Worm (Caenorhabditis elegans) whole organism, L4 larva: Measurements from ENCODE around the gene ZK370.6.

Experiments used
- D1046.2 ChIP-seq: fragments of 200-800 bp; sonication (Bioruptor generic); IDR thresholded peaks from 2 replicates; pipeline ENCODE4 v1.3.6; 2022; ENCODE audit warnings: missing genetic modification characterization, missing compliant biosample characterization
- F10B5.3 ChIP-seq: sonication (generic microtip); optimal IDR thresholded peaks from 2 replicates; lab custom pipeline; 2016; ENCODE audit warnings: mild to moderate bottlenecking, missing genetic modification characterization, missing compliant biosample characterization
- F44E2.7 ChIP-seq: fragments of 200-800 bp; sonication (Bioruptor generic); IDR thresholded peaks from 2 replicates; pipeline ENCODE4 v2.1.2; 2022; ENCODE audit warnings: missing genetic modification characterization, missing compliant biosample characterization
- ZK337.2 ChIP-seq: fragments of 200-800 bp; sonication (Bioruptor generic); IDR thresholded peaks from 2 replicates; pipeline ENCODE4 v1.3.6; 2022; ENCODE audit warnings: missing genetic modification reagents, missing genetic modification characterization, missing compliant biosample characterization
- ZK546.5 ChIP-seq, 2 experiments: sonication (generic microtip); optimal IDR thresholded peaks; 2 replicates each; lab custom pipeline; 2017; ENCODE audit warnings: missing biosample characterization in 2 of 2, missing genetic modification characterization in 2 of 2
- aly-2 ChIP-seq: sonication (generic microtip); optimal IDR thresholded peaks from 2 replicates; lab custom pipeline; 2018; ENCODE audit warnings: missing biosample characterization, missing genetic modification characterization
- ama-1 ChIP-seq: fragments of 150-350 bp; optimal IDR thresholded peaks from 2 replicates; lab custom pipeline; 2014; ENCODE audit warnings: inconsistent platforms, mixed read lengths
- arid-1 ChIP-seq: fragments of 200-800 bp; sonication (Bioruptor generic); conservative IDR thresholded peaks from 2 replicates; pipeline ENCODE4 v1.3.6; 2022; ENCODE audit warnings: missing genetic modification reagents, missing genetic modification characterization, missing compliant biosample characterization
- ceh-20 ChIP-seq: fragments of 200-800 bp; sonication (Bioruptor generic); IDR thresholded peaks from 2 replicates; pipeline ENCODE4 v1.3.6; 2022; ENCODE audit warnings: missing genetic modification reagents, missing genetic modification characterization, missing compliant biosample characterization
- ceh-28 ChIP-seq: fragments of 150-350 bp; optimal IDR thresholded peaks from 2 replicates; lab custom pipeline; 2014; ENCODE audit warnings: missing biosample characterization, missing genetic modification reagents, missing genetic modification characterization
- cey-2 ChIP-seq: sonication (generic microtip); optimal IDR thresholded peaks from 3 replicates; lab custom pipeline; 2017; ENCODE audit warnings: missing genetic modification characterization, mild to moderate bottlenecking, missing compliant biosample characterization, antibody characterized with exemption, borderline replicate concordance; ENCODE audit not compliant: insufficient read depth
- daf-16 ChIP-seq, 3 experiments: sonication (generic microtip); optimal IDR thresholded peaks; 2 replicates each; lab custom pipeline; 2016 to 2017; ENCODE audit warnings: missing genetic modification characterization in 3 of 3, missing genetic modification reagents in 3 of 3, mild to moderate bottlenecking in 2 of 3, missing compliant biosample characterization in 2 of 3, missing biosample characterization in 1 of 3, moderate library complexity in 1 of 3
- daf-19 ChIP-seq: fragments of 200-800 bp; sonication (Bioruptor generic); conservative IDR thresholded peaks from 2 replicates; pipeline ENCODE4 v1.3.6; 2022; ENCODE audit warnings: missing genetic modification characterization, missing compliant biosample characterization
- dmd-6 ChIP-seq: fragments of 200-800 bp; sonication (Bioruptor generic); IDR thresholded peaks from 2 replicates; pipeline ENCODE4 v1.3.6; 2022; ENCODE audit warnings: missing genetic modification reagents, missing genetic modification characterization, missing compliant biosample characterization
- dmd-8 ChIP-seq: fragments of 200-800 bp; sonication (Bioruptor generic); IDR thresholded peaks from 2 replicates; pipeline ENCODE4 v1.3.6; 2022; ENCODE audit warnings: missing genetic modification characterization, missing compliant biosample characterization
- dmd-9 ChIP-seq: fragments of 200-800 bp; sonication (Bioruptor generic); IDR thresholded peaks from 2 replicates; pipeline ENCODE4 v1.3.6; 2022; ENCODE audit warnings: missing genetic modification reagents, missing genetic modification characterization, missing compliant biosample characterization
- dpl-1 ChIP-seq: fragments of 150-350 bp; optimal IDR thresholded peaks from 2 replicates; lab custom pipeline; 2014; ENCODE audit warnings: missing biosample characterization, missing genetic modification reagents, missing genetic modification characterization
- duxl-1 ChIP-seq: sonication (generic microtip); optimal IDR thresholded peaks from 2 replicates; lab custom pipeline; 2016; ENCODE audit warnings: mild to moderate bottlenecking, missing genetic modification characterization, moderate library complexity, missing compliant biosample characterization; ENCODE audit not compliant: poor library complexity
- dve-1 ChIP-seq: sonication (generic microtip); optimal IDR thresholded peaks from 2 replicates; lab custom pipeline; 2017; ENCODE audit warnings: antibody characterized with exemption, mild to moderate bottlenecking, missing genetic modification characterization, missing compliant biosample characterization; ENCODE audit not compliant: insufficient read depth
- fos-1 ChIP-seq: fragments of 150-350 bp; optimal IDR thresholded peaks from 2 replicates; lab custom pipeline; 2014; ENCODE audit warnings: missing biosample characterization, missing genetic modification characterization
- hlh-11 ChIP-seq: fragments of 200-800 bp; sonication (Bioruptor generic); optimal IDR thresholded peaks from 2 replicates; lab custom pipeline; 2018; ENCODE audit warnings: mild to moderate bottlenecking, missing genetic modification characterization, missing compliant biosample characterization
- hlh-30 ChIP-seq: sonication (generic microtip); optimal IDR thresholded peaks from 2 replicates; lab custom pipeline; 2017; ENCODE audit warnings: antibody characterized with exemption, mild to moderate bottlenecking, missing genetic modification characterization, missing compliant biosample characterization; ENCODE audit not compliant: insufficient read depth
- jun-1 ChIP-seq: fragments of 150-350 bp; optimal IDR thresholded peaks from 2 replicates; lab custom pipeline; 2014; ENCODE audit warnings: missing biosample characterization, missing genetic modification reagents, missing genetic modification characterization
- lim-7 ChIP-seq: fragments of 200-800 bp; sonication (Bioruptor generic); IDR thresholded peaks from 2 replicates; pipeline ENCODE4 v1.3.6; 2022; ENCODE audit warnings: missing genetic modification characterization, missing compliant biosample characterization
- lin-1 ChIP-seq: fragments of 200-800 bp; sonication (Bioruptor generic); IDR thresholded peaks from 2 replicates; pipeline ENCODE4 v1.3.6; 2022; ENCODE audit warnings: missing genetic modification reagents, missing genetic modification characterization, missing compliant biosample characterization
- lin-13 ChIP-seq: fragments of 150-350 bp; optimal IDR thresholded peaks from 2 replicates; lab custom pipeline; 2014; ENCODE audit warnings: missing biosample characterization, missing genetic modification reagents, missing genetic modification characterization
- lin-15B ChIP-seq: fragments of 150-350 bp; sonication (generic microtip); optimal IDR thresholded peaks from 3 replicates; lab custom pipeline; 2014; ENCODE audit warnings: missing biosample characterization, missing genetic modification characterization
- lin-38 ChIP-seq: fragments of 200-800 bp; sonication (Bioruptor generic); IDR thresholded peaks from 2 replicates; pipeline ENCODE4 v1.3.6; 2022; ENCODE audit warnings: missing genetic modification reagents, missing genetic modification characterization, missing compliant biosample characterization
- mdl-1 ChIP-seq, 2 experiments: fragments of 150-350 bp in 1 of 2; sonication (generic microtip) in 1 of 2; optimal IDR thresholded peaks; 2 replicates each; lab custom pipeline; 2014 to 2017; ENCODE audit warnings: missing biosample characterization in 2 of 2, missing genetic modification characterization in 2 of 2
- mdt-29 ChIP-seq: fragments of 200-800 bp; sonication (Bioruptor generic); IDR thresholded peaks from 2 replicates; pipeline ENCODE4 v1.3.6; 2022; ENCODE audit warnings: missing genetic modification reagents, missing genetic modification characterization, missing compliant biosample characterization
- mes-2 ChIP-seq: sonication (generic microtip); optimal IDR thresholded peaks from 2 replicates; lab custom pipeline; 2016; ENCODE audit warnings: missing genotype, mild to moderate bottlenecking, missing genetic modification characterization, missing compliant biosample characterization; ENCODE audit not compliant: poor library complexity, severe bottlenecking
- mxl-3 ChIP-seq: fragments of 200-800 bp; sonication (Bioruptor generic); optimal IDR thresholded peaks from 2 replicates; lab custom pipeline; 2018; ENCODE audit warnings: mild to moderate bottlenecking, missing genetic modification characterization, missing compliant biosample characterization
- nhr-10 ChIP-seq: fragments of 150-350 bp; optimal IDR thresholded peaks from 2 replicates; lab custom pipeline; 2014; ENCODE audit warnings: missing biosample characterization, missing genetic modification characterization
- nhr-11 ChIP-seq: fragments of 150-350 bp; optimal IDR thresholded peaks from 2 replicates; lab custom pipeline; 2014; ENCODE audit warnings: missing biosample characterization, missing genetic modification characterization
- nhr-237 ChIP-seq: sonication (generic microtip); optimal IDR thresholded peaks from 2 replicates; lab custom pipeline; 2017; ENCODE audit warnings: missing biosample characterization, missing genetic modification characterization
- nhr-28 ChIP-seq: fragments of 150-350 bp; optimal IDR thresholded peaks from 2 replicates; lab custom pipeline; 2014; ENCODE audit warnings: missing biosample characterization, missing genetic modification characterization
- nhr-41 ChIP-seq: fragments of 200-800 bp; sonication (Bioruptor generic); IDR thresholded peaks from 2 replicates; pipeline ENCODE4 v1.3.6; 2022; ENCODE audit warnings: missing genetic modification reagents, missing genetic modification characterization, missing compliant biosample characterization
- nhr-42 ChIP-seq: fragments of 200-800 bp; sonication (Bioruptor generic); IDR thresholded peaks from 2 replicates; pipeline ENCODE4 v1.3.6; 2022; ENCODE audit warnings: missing genetic modification characterization, missing compliant biosample characterization
- nhr-48 ChIP-seq: sonication (generic microtip); optimal IDR thresholded peaks from 2 replicates; lab custom pipeline; 2016; ENCODE audit warnings: mild to moderate bottlenecking, missing genetic modification characterization, missing compliant biosample characterization
- nhr-76 ChIP-seq: fragments of 150-350 bp; optimal IDR thresholded peaks from 2 replicates; lab custom pipeline; 2014; ENCODE audit warnings: missing biosample characterization, missing genetic modification characterization
- pha-4 ChIP-seq, 2 experiments: fragments of 150-350 bp in 1 of 2; fragments of 200-800 bp in 1 of 2; sonication (Bioruptor generic) in 1 of 2; IDR thresholded peaks in 1 of 2; optimal IDR thresholded peaks in 1 of 2; 2 replicates each; pipeline versions ENCODE4 v1.3.6 to Lab custom; 2014 to 2022; ENCODE audit warnings: missing genetic modification characterization in 2 of 2, missing genetic modification reagents in 2 of 2, missing biosample characterization in 1 of 2, missing compliant biosample characterization in 1 of 2
- pqm-1 ChIP-seq: sonication (generic microtip); optimal IDR thresholded peaks from 2 replicates; lab custom pipeline; 2017; ENCODE audit warnings: missing biosample characterization, missing genetic modification characterization
- rbr-2 ChIP-seq: sonication (generic microtip); optimal IDR thresholded peaks from 2 replicates; lab custom pipeline; 2016; ENCODE audit warnings: missing genotype, missing genetic modification characterization, missing compliant biosample characterization
- skn-1 ChIP-seq: fragments of 150-350 bp; optimal IDR thresholded peaks from 2 replicates; lab custom pipeline; 2014; ENCODE audit warnings: missing biosample characterization, missing genetic modification characterization
- snpc-1.2 ChIP-seq: fragments of 200-800 bp; sonication (Bioruptor generic); IDR thresholded peaks from 2 replicates; pipeline ENCODE4 v1.3.6; 2022; ENCODE audit warnings: missing genetic modification reagents, missing genetic modification characterization, missing compliant biosample characterization
- spr-1 ChIP-seq: sonication (generic microtip); optimal IDR thresholded peaks from 2 replicates; lab custom pipeline; 2016; ENCODE audit warnings: mild to moderate bottlenecking, missing genetic modification characterization, missing compliant biosample characterization
- spr-3 ChIP-seq: fragments of 200-800 bp; sonication (Bioruptor generic); optimal IDR thresholded peaks from 2 replicates; lab custom pipeline; 2018; ENCODE audit warnings: mild to moderate bottlenecking, missing genetic modification characterization, missing compliant biosample characterization
- tag-97 ChIP-seq: fragments of 200-800 bp; sonication (Bioruptor generic); IDR thresholded peaks from 2 replicates; pipeline ENCODE4 v1.3.6; 2022; ENCODE audit warnings: missing genetic modification characterization, missing compliant biosample characterization
- unc-130 ChIP-seq: sonication (generic microtip); optimal IDR thresholded peaks from 2 replicates; lab custom pipeline; 2016; ENCODE audit warnings: missing genetic modification reagents, missing genetic modification characterization, missing compliant biosample characterization
- zag-1 ChIP-seq: fragments of 150-350 bp; optimal IDR thresholded peaks from 2 replicates; lab custom pipeline; 2014; ENCODE audit warnings: missing biosample characterization, missing genetic modification characterization
- zip-2 ChIP-seq: fragments of 150-350 bp; optimal IDR thresholded peaks from 2 replicates; lab custom pipeline; 2014; ENCODE audit warnings: missing biosample characterization, missing genetic modification characterization
- ztf-11 ChIP-seq: fragments of 150-350 bp; optimal IDR thresholded peaks from 2 replicates; lab custom pipeline; 2014; ENCODE audit warnings: missing biosample characterization, missing genetic modification characterization

ZK370.6 gene

DNA sequence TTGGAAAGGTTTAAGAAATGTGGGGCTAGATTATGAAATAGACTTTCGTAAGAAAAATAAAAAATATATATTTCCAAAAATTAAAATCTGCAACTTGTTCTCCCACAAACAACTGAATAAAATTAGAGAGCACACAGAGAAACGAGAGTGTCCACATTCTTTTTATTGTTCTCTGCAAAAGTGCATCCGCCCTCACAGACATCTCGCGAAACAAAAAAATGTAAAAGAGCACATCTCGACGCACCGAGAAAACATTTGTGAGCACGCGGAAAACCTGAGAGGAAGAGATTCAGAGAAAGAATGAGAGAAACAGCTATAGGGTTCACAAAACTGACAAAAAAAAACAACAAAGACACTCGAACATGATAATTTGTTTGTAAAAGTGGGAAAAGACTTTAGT lies 38.4 kb upstream of the ZK370.6 start (continued):
- TF ChIP-seq ceh-20 (no peak), F10B5.3 (tag; lab: Kevin White, UChicago) (no peak), lim-7 (GFP tag; lab: Robert Waterston, UW) (no peak), unc-130 (GFP tag; lab: Kevin White, UChicago) (no peak), hlh-11 (peak; percentile 2), arid-1 (no peak), nhr-10 (tag; lab: Kevin White, UChicago) (no peak), ztf-11 (tag; lab: Kevin White, UChicago) (no peak), lin-15B (tag; lab: Kevin White, UChicago) (no peak), zip-2 (tag; lab: Kevin White, UChicago) (no peak), zag-1 (tag; lab: Kevin White, UChicago) (no peak), dmd-6 (0 out of 2 replicates have a peak, but pooled peaks have one; percentile 20), F44E2.7 (no peak), ceh-28 (no peak), nhr-42 (no peak), lin-1 (no peak), duxl-1 (no peak), nhr-41 (GFP tag; lab: Robert Waterston, UW) (no peak), nhr-11 (tag; lab: Kevin White, UChicago) (peak; percentile 4), ZK337.2 (no peak), ZK546.5 (tag; optimal IDR thresholded peaks at IDR 0.05; lab: Kevin White, UChicago) (no peak), dve-1 (tag; lab: Kevin White, UChicago) (no peak), pha-4 (GFP tag; IDR thresholded peaks at IDR 0.05; lab: Robert Waterston, UW) (no peak), pha-4 (tag; optimal IDR thresholded peaks at IDR 0.05; lab: Kevin White, UChicago) (no peak), mes-2 (tag; lab: Kevin White, UChicago) (no peak), jun-1 (tag; lab: Kevin White, UChicago) (no peak), pqm-1 (tag; lab: Kevin White, UChicago) (no peak), snpc-1.2 (no peak), aly-2 (tag; lab: Kevin White, UChicago) (no peak), dpl-1 (GFP tag; lab: Kevin White, UChicago) (peak; percentile 12), mdl-1 (tag; optimal IDR thresholded peaks at IDR 0.05; lab: Kevin White, UChicago) (peak in 1 of 2 experiments; percentile 45), hlh-30 (tag; lab: Kevin White, UChicago) (peak; percentile 52), lin-38 (GFP tag; lab: Robert Waterston, UW) (no peak), skn-1 (tag; lab: Kevin White, UChicago) (no peak), tag-97 (GFP tag; lab: Robert Waterston, UW) (no peak), nhr-48 (tag; lab: Kevin White, UChicago) (no peak), nhr-28 (no peak), dmd-8 (GFP tag; lab: Robert Waterston, UW) (no peak), fos-1 (tag; lab: Kevin White, UChicago) (no peak), daf-19 (GFP tag; lab: Robert Waterston, UW) (no peak), lin-13 (GFP tag; lab: Kevin White, UChicago) (no peak), mdt-29 (no peak), D1046.2 (GFP tag; lab: Robert Waterston, UW) (no peak), ama-1 (lab: Kevin White, UChicago) (no peak)

DNA sequence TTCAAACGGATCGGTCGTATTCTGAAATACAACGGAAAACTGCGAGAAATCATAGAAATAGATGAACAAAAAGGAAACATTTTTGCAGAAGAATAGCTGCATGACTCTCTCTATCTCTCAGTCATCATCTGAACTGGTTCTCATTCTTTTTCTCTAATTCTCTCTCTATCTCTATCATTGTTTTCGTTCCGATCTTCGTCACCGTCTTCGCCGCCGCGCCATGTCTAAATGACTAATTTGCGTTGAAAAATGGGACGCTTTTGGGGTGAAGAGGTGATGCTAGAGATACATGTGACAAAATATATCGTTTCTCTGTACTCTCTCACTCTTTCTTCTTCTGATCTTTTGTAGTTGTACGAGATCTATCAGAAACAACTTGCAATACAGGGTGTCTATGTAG lies 36.8 kb upstream of the ZK370.6 start:
- TF ChIP-seq aly-2 (tag; lab: Kevin White, UChicago) (no peak), duxl-1 (no peak), dmd-9 (GFP tag; lab: Robert Waterston, UW) (no peak), nhr-237 (no peak), daf-16 (GFP tag; optimal IDR thresholded peaks at IDR 0.05; lab: Kevin White, UChicago) (no peak), daf-16 (tag; optimal IDR thresholded peaks at IDR 0.05; lab: Kevin White, UChicago) (no peak), mxl-3 (GFP tag; lab: Kevin White, UChicago) (peak; percentile 74), spr-1 (tag; lab: Kevin White, UChicago) (no peak), rbr-2 (no peak), dpl-1 (GFP tag; lab: Kevin White, UChicago) (no peak), nhr-76 (no peak), spr-3 (GFP tag; lab: Kevin White, UChicago) (no peak), cey-2 (tag; lab: Kevin White, UChicago) (no peak), mdl-1 (tag; optimal IDR thresholded peaks at IDR 0.05; lab: Kevin White, UChicago) (peak; percentile 49 to 89), snpc-1.2 (no peak), nhr-42 (no peak), F44E2.7 (no peak), fos-1 (tag; lab: Kevin White, UChicago) (no peak)
